Fruit fly (Drosophila melanogaster) whole organism, wandering third instar larva: ENCODE results near the gene Cpr78E.
A peak's percentile ranks its signal among the peaks of the same experiment; 100 is the strongest.

Experiments used
- Abd-B ChIP-seq: fragments of >200 bp; optimal IDR thresholded peaks from 2 replicates; lab custom pipeline; 2017; ENCODE audit warnings: missing biosample characterization, missing genetic modification characterization
- CG32264 ChIP-seq: fragments of 200-800 bp; sonication (Bioruptor generic); optimal IDR thresholded peaks from 2 replicates; lab custom pipeline; 2016; ENCODE audit warnings: missing biosample characterization, missing genetic modification characterization
- CG9705 ChIP-seq: fragments of 200-800 bp; sonication (Bioruptor generic); optimal IDR thresholded peaks from 2 replicates; lab custom pipeline; 2018; ENCODE audit warnings: missing biosample characterization, mild to moderate bottlenecking, missing genetic modification characterization
- CrebA ChIP-seq: fragments of 200-800 bp; sonication (Bioruptor generic); optimal IDR thresholded peaks from 2 replicates; lab custom pipeline; 2016; ENCODE audit warnings: missing biosample characterization, mild to moderate bottlenecking, missing genetic modification characterization, borderline replicate concordance
- Dfd ChIP-seq: fragments of >200 bp; optimal IDR thresholded peaks from 2 replicates; lab custom pipeline; 2017; ENCODE audit warnings: missing biosample characterization, missing genetic modification characterization
- GATAd ChIP-seq: sonication (Bioruptor generic); optimal IDR thresholded peaks from 2 replicates; lab custom pipeline; 2016; ENCODE audit warnings: missing biosample characterization, missing genetic modification characterization
- HLH106 ChIP-seq: fragments of 200-800 bp; optimal IDR thresholded peaks from 3 replicates; lab custom pipeline; 2019; ENCODE audit warnings: missing biosample characterization, mild to moderate bottlenecking, missing genetic modification characterization, moderate library complexity
- Hnf4 ChIP-seq: fragments of 200-800 bp; sonication (Bioruptor generic); optimal IDR thresholded peaks from 2 replicates; lab custom pipeline; 2016; ENCODE audit warnings: missing biosample characterization, mild to moderate bottlenecking, missing genetic modification characterization
- Hr78 ChIP-seq: fragments of >200 bp; optimal IDR thresholded peaks from 2 replicates; lab custom pipeline; 2017; ENCODE audit warnings: missing biosample characterization, missing genetic modification characterization
- Hr83 ChIP-seq: fragments of 200-300 bp; sonication (Bioruptor generic); optimal IDR thresholded peaks from 2 replicates; lab custom pipeline; 2016; ENCODE audit warnings: missing biosample characterization, mild to moderate bottlenecking, missing genetic modification characterization, moderate library complexity; ENCODE audit not compliant: poor library complexity, severe bottlenecking
- Jra ChIP-seq: sonication (Bioruptor generic); optimal IDR thresholded peaks from 2 replicates; lab custom pipeline; 2016; ENCODE audit warnings: missing biosample characterization, missing genetic modification characterization
- Mio ChIP-seq: sonication (Bioruptor generic); optimal IDR thresholded peaks from 2 replicates; lab custom pipeline; 2016; ENCODE audit warnings: missing biosample characterization, missing genetic modification characterization
- Myc ChIP-seq: fragments of >200 bp; optimal IDR thresholded peaks from 2 replicates; lab custom pipeline; 2017
- N ChIP-seq: fragments of >200 bp; optimal IDR thresholded peaks from 2 replicates; lab custom pipeline; 2018; ENCODE audit warnings: missing biosample characterization, missing external identifiers, missing genetic modification characterization
- OdsH ChIP-seq: fragments of 200-800 bp; sonication (Bioruptor generic); optimal IDR thresholded peaks from 2 replicates; lab custom pipeline; 2016; ENCODE audit warnings: missing biosample characterization, mild to moderate bottlenecking, missing genetic modification characterization
- Sp1 ChIP-seq: fragments of 200-800 bp; sonication (Bioruptor generic); optimal IDR thresholded peaks from 3 replicates; lab custom pipeline; 2019; ENCODE audit warnings: missing biosample characterization, mild to moderate bottlenecking, missing genetic modification characterization, moderate library complexity
- br ChIP-seq: fragments of 200-800 bp; sonication (Bioruptor generic); optimal IDR thresholded peaks from 2 replicates; lab custom pipeline; 2016; ENCODE audit warnings: missing biosample characterization, missing genetic modification characterization
- brk ChIP-seq: fragments of 200-800 bp; sonication (Bioruptor generic); optimal IDR thresholded peaks from 2 replicates; lab custom pipeline; 2016; ENCODE audit warnings: missing biosample characterization, mild to moderate bottlenecking, missing genetic modification characterization
- dl ChIP-seq, 2 experiments: fragments of 175-275, 200-275 bp in 1 of 2; fragments of 200-275 bp in 1 of 2; sonication (Bioruptor generic); optimal IDR thresholded peaks; lab custom pipeline; 2018; ENCODE audit warnings: mild to moderate bottlenecking in 2 of 2, missing biosample characterization in 2 of 2, missing genetic modification characterization in 2 of 2, moderate library complexity in 2 of 2; ENCODE audit not compliant: partially characterized antibody in 2 of 2, insufficient read depth in 1 of 2
- dsf ChIP-seq: sonication (Bioruptor generic); optimal IDR thresholded peaks from 2 replicates; lab custom pipeline; 2016; ENCODE audit warnings: missing biosample characterization, missing genetic modification characterization, borderline replicate concordance
- ey ChIP-seq: fragments of 200-800 bp; sonication (Bioruptor generic); optimal IDR thresholded peaks from 2 replicates; lab custom pipeline; 2016; ENCODE audit warnings: missing biosample characterization, missing genetic modification characterization
- foxo ChIP-seq, 2 experiments: fragments of 200-800 bp; sonication (Bioruptor generic); optimal IDR thresholded peaks; 2 replicates in 1 of 2; 3 replicates in 1 of 2; lab custom pipeline; 2016 to 2017; ENCODE audit warnings: missing biosample characterization in 2 of 2, missing genetic modification characterization in 2 of 2
- fru ChIP-seq: fragments of 200-800 bp; sonication (Bioruptor generic); optimal IDR thresholded peaks from 3 replicates; lab custom pipeline; 2016; ENCODE audit warnings: missing biosample characterization, mild to moderate bottlenecking, missing genetic modification characterization
- h ChIP-seq: fragments of 200-800 bp; sonication (Bioruptor generic); optimal IDR thresholded peaks from 3 replicates; lab custom pipeline; 2016; ENCODE audit warnings: missing biosample characterization, mild to moderate bottlenecking, missing genetic modification characterization
- jim ChIP-seq: fragments of 175-275, 200-325 bp; sonication (Bioruptor generic); optimal IDR thresholded peaks from 2 replicates; lab custom pipeline; 2016; ENCODE audit warnings: missing biosample characterization, mild to moderate bottlenecking, missing genetic modification characterization
- lola ChIP-seq: fragments of >200 bp; optimal IDR thresholded peaks from 2 replicates; lab custom pipeline; 2017; ENCODE audit warnings: missing biosample characterization, missing genetic modification characterization
- pan ChIP-seq: fragments of >200 bp; optimal IDR thresholded peaks from 2 replicates; lab custom pipeline; 2017
- psq ChIP-seq: fragments of 200-800 bp; sonication (Bioruptor generic); optimal IDR thresholded peaks from 3 replicates; lab custom pipeline; 2017; ENCODE audit warnings: missing biosample characterization, mild to moderate bottlenecking, missing genetic modification characterization, moderate library complexity
- rgr ChIP-seq: fragments of 200-800 bp; sonication (Bioruptor generic); optimal IDR thresholded peaks from 3 replicates; lab custom pipeline; 2016; ENCODE audit warnings: missing biosample characterization, mild to moderate bottlenecking, missing genetic modification characterization
- sage ChIP-seq: fragments of 200-800 bp; sonication (Bioruptor generic); optimal IDR thresholded peaks from 2 replicates; lab custom pipeline; 2016; ENCODE audit warnings: missing biosample characterization, mild to moderate bottlenecking, missing genetic modification characterization
- sv ChIP-seq: fragments of 200-800 bp; sonication (Bioruptor generic); optimal IDR thresholded peaks from 3 replicates; lab custom pipeline; 2016; ENCODE audit warnings: missing biosample characterization, missing genetic modification characterization
- tai ChIP-seq: sonication (Bioruptor generic); optimal IDR thresholded peaks from 2 replicates; lab custom pipeline; 2016; ENCODE audit warnings: missing biosample characterization, missing genetic modification characterization
- usp ChIP-seq: fragments of >200 bp; optimal IDR thresholded peaks from 2 replicates; lab custom pipeline; 2017; ENCODE audit warnings: missing biosample characterization, missing genetic modification characterization
- woc ChIP-seq: sonication (Bioruptor generic); optimal IDR thresholded peaks from 2 replicates; lab custom pipeline; 2016; ENCODE audit warnings: missing biosample characterization, mild to moderate bottlenecking, missing genetic modification characterization

Cpr78E gene

dm6 chr3L:21634152-21634689 lies 32.6 kb downstream of the Cpr78E start, which contains the start of gene MED1:
MED1 (minus strand) TSS chr3L:21634446.
- peak; percentile 23 for TF ChIP-seq HLH106 (tag; lab: Kevin White, UChicago)
- TF ChIP-seq Jra (GFP tag; lab: Kevin White, UChicago): no peak
- no peak for TF ChIP-seq pan (lab: Kevin White, UChicago)
- no peak for TF ChIP-seq sv
- no peak for TF ChIP-seq tai (GFP tag; lab: Kevin White, UChicago)
- TF ChIP-seq Myc (lab: Kevin White, UChicago): no peak
- TF ChIP-seq N (GFP tag; lab: Kevin White, UChicago): peak; percentile 57
- peak; percentile 30 for TF ChIP-seq woc (GFP tag; lab: Kevin White, UChicago)
- TF ChIP-seq jim (GFP tag; lab: Kevin White, UChicago): no peak
- TF ChIP-seq foxo (GFP tag; optimal IDR thresholded peaks at IDR 0.05; lab: Kevin White, UChicago): no peak
- TF ChIP-seq dsf: no peak
- TF ChIP-seq CG32264 (GFP tag; lab: Kevin White, UChicago): no peak
- TF ChIP-seq br (GFP tag; lab: Kevin White, UChicago): no peak
- no peak for TF ChIP-seq Dfd
- TF ChIP-seq ey (GFP tag; lab: Kevin White, UChicago): no peak
- TF ChIP-seq usp (GFP tag; lab: Kevin White, UChicago): no peak
- TF ChIP-seq Hr83 (GFP tag; lab: Kevin White, UChicago): no peak
- no peak for TF ChIP-seq sage
- no peak for TF ChIP-seq CrebA
- TF ChIP-seq Sp1 (GFP tag; lab: Kevin White, UChicago): no peak
- no peak for TF ChIP-seq CG9705 (GFP tag; lab: Kevin White, UChicago)
- no peak for TF ChIP-seq fru (GFP tag; lab: Kevin White, UChicago)
- peak; percentile 55 for TF ChIP-seq lola (GFP tag; lab: Kevin White, UChicago)
- TF ChIP-seq rgr (GFP tag; lab: Kevin White, UChicago): no peak
- no peak for TF ChIP-seq Hr78 (GFP tag; lab: Kevin White, UChicago)

dm6 chr3L:21626036-21626614 lies 40.7 kb downstream of the Cpr78E start:
- TF ChIP-seq Myc (lab: Kevin White, UChicago) (no peak), OdsH (GFP tag; lab: Kevin White, UChicago) (no peak), Hr83 (GFP tag; lab: Kevin White, UChicago) (peak; percentile 42), br (GFP tag; lab: Kevin White, UChicago) (no peak), Dfd (no peak), CG32264 (GFP tag; lab: Kevin White, UChicago) (no peak), N (GFP tag; lab: Kevin White, UChicago) (no peak), woc (GFP tag; lab: Kevin White, UChicago) (peak; percentile 11), brk (GFP tag; lab: Kevin White, UChicago) (no peak), Hnf4 (no peak), sage (peak; percentile 38), pan (lab: Kevin White, UChicago) (no peak)

- TF ChIP-seq sage (no peak), br (GFP tag; lab: Kevin White, UChicago) (no peak), HLH106 (tag; lab: Kevin White, UChicago) (no peak), jim (GFP tag; lab: Kevin White, UChicago) (no peak), psq (GFP tag; lab: Kevin White, UChicago) (no peak), h (GFP tag; lab: Kevin White, UChicago) (no peak), pan (lab: Kevin White, UChicago) (no peak), Abd-B (GFP tag; lab: Kevin White, UChicago) (no peak), Mio (no peak), brk (GFP tag; lab: Kevin White, UChicago) (no peak), fru (GFP tag; lab: Kevin White, UChicago) (no peak), dl (GFP tag; optimal IDR thresholded peaks at IDR 0.05; lab: Kevin White, UChicago; ENCODE audit: insufficient read depth in 1 of 2, partially characterized antibody in 2 of 2) (no peak), GATAd (no peak), woc (GFP tag; lab: Kevin White, UChicago) (no peak)
Observed at dm6 chr3L:21625547-21625946, 41.2 kb downstream of the Cpr78E start, which contains the start of the genes CG7166 and Alg11. CG7166 (minus strand) TSS chr3L:21625647. Alg11 (plus strand) TSS chr3L:21625806.
